Fruit fly (Drosophila melanogaster): ENCODE results near the gene CG18130.

- no peak for TF ChIP-seq h (optimal IDR thresholded peaks at IDR 0.05)
- TF ChIP-seq psq (optimal IDR thresholded peaks at IDR 0.05) = no peak
- TF ChIP-seq insv (optimal IDR thresholded peaks at IDR 0.05) = no peak
- no peak for TF ChIP-seq Myc (optimal IDR thresholded peaks at IDR 0.05)
- no peak for TF ChIP-seq Sin3A (optimal IDR thresholded peaks at IDR 0.05)
Observed at dm6 chrX:12013098-12013493, 20.5 kb upstream of the CG18130 start.

All from Kc167 (cell line).